Fruit fly (Drosophila melanogaster): ENCODE results near the gene CG34008.

The CG34008 gene

DNA sequence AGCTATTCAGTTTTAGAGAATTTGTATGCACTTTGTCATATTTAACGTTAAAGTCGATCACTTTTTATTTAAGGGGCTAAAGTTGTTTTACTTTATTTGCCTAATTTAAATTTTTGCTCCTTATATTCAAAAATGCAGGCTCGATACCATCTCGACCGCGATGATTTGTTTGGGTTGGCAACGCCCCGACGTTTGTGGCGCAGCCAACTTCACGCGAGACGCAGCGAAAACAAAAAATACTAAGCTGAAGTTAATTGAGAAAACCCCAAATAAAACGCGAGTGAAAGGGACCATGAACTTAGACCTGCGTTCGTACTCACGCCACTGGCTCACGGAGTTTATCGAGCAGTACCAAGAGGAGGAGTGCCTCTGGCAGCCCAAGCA is 23.2 kb downstream of the CG34008 start (continued):
- TF ChIP-seq Hr39 (GFP tag; optimal IDR thresholded peaks at IDR 0.05) = no peak
- no peak for TF ChIP-seq dac (GFP tag; optimal IDR thresholded peaks at IDR 0.05)
- no peak for TF ChIP-seq fd85E (GFP tag; optimal IDR thresholded peaks at IDR 0.05)
- peak; percentile 10 for TF ChIP-seq esn (GFP tag; optimal IDR thresholded peaks at IDR 0.05)

DNA sequence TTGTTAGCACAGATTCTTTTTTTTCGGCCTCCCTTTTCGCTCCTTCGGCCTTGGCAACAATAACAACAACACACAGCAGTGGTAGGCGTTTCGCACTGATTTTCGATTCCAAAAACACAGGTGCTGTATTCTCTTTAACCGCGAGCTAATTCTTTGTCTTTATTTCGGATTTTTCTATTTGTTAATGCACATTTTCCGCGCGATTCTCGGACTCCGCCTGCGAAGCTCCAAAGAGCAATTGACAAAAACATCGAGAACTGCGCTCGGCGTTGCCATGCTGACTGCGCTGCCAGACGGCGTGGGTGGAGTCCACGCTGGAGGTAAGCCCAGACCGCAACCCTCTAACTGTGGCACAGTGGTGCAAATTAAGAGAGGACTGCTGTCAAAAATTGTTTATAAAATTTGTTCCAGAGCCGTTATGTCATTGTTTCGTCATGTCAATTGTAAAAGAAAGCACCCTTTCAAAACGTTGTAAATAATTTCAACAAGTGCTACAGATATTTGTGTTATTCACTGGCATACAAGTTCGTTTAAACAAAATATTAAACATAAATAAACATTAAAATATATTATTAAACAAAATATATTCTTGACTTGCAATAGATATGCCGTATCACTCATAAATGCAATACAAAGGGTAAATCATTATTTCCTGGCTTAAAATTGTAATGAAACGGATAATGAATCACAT is 23.8 kb downstream of the CG34008 start, which contains the start of the genes DPCoAC and CG5180:
DPCoAC (minus strand) TSS at position 253 of the 691 bp plus-strand sequence.
CG5180 (plus strand) TSS at position 516 of the 691 bp plus-strand sequence.
- TF ChIP-seq CG10631 (GFP tag; optimal IDR thresholded peaks at IDR 0.05) (peak; percentile 72), pdm3 (GFP tag; optimal IDR thresholded peaks at IDR 0.05) (peak; percentile 52), OdsH (GFP tag; optimal IDR thresholded peaks at IDR 0.05) (peak; percentile 69), fkh (GFP tag; optimal IDR thresholded peaks at IDR 0.05) (peak; percentile 29), esn (GFP tag; optimal IDR thresholded peaks at IDR 0.05) (peak; percentile 56), Smox (GFP tag; optimal IDR thresholded peaks at IDR 0.05) (peak; percentile 51), ss (GFP tag; optimal IDR thresholded peaks at IDR 0.05) (peak; percentile 34 to 37), Gug (GFP tag; IDR thresholded peaks at IDR 0.05) (no peak), Hr39 (GFP tag; optimal IDR thresholded peaks at IDR 0.05) (peak; percentile 60), Sox14 (GFP tag; optimal IDR thresholded peaks at IDR 0.05) (peak; percentile 81), acj6 (GFP tag; optimal IDR thresholded peaks at IDR 0.05) (peak; percentile 21), Lpt (GFP tag; optimal IDR thresholded peaks at IDR 0.05) (no peak), Ets21C (GFP tag; optimal IDR thresholded peaks at IDR 0.05) (peak; percentile 55), topi (GFP tag; optimal IDR thresholded peaks at IDR 0.05) (peak; percentile 32), CG16779 (tag; optimal IDR thresholded peaks at IDR 0.05) (no peak), CG32006 (GFP tag; optimal IDR thresholded peaks at IDR 0.05) (peak; percentile 65), spab (GFP tag; optimal IDR thresholded peaks at IDR 0.05) (no peak), CG7368 (GFP tag; optimal IDR thresholded peaks at IDR 0.05) (peak; percentile 19), Hr38 (GFP tag; optimal IDR thresholded peaks at IDR 0.05) (no peak), Sox102F (GFP tag; optimal IDR thresholded peaks at IDR 0.05) (peak; percentile 34), Eip93F (GFP tag; optimal IDR thresholded peaks at IDR 0.05) (peak; percentile 45), CG8319 (GFP tag; optimal IDR thresholded peaks at IDR 0.05) (peak; percentile 20), CG8632 (GFP tag; optimal IDR thresholded peaks at IDR 0.05) (peak; percentile 18), CG8119 (GFP tag; IDR thresholded peaks at IDR 0.05) (0 out of 3 replicates have a peak, but pooled peaks have one; percentile 27), eg (GFP tag; IDR thresholded peaks at IDR 0.05) (peak; percentile 72), Sox15 (GFP tag; optimal IDR thresholded peaks at IDR 0.05) (peak; percentile 46), CG3919 (GFP tag; optimal IDR thresholded peaks at IDR 0.05) (peak; percentile 66), Eip78C (GFP tag) (peak; percentile 79), dac (GFP tag; optimal IDR thresholded peaks at IDR 0.05) (peak; percentile 16), CG10669 (GFP tag; optimal IDR thresholded peaks at IDR 0.05) (peak; percentile 20), CG11902 (GFP tag; optimal IDR thresholded peaks at IDR 0.05) (peak; percentile 27), Blimp-1 (GFP tag; optimal IDR thresholded peaks at IDR 0.05) (peak; percentile 12), svp (GFP tag) (peak; percentile 79), Met (GFP tag; optimal IDR thresholded peaks at IDR 0.05) (peak; percentile 56), CG34406 (GFP tag; optimal IDR thresholded peaks at IDR 0.05) (peak; percentile 43), CG31627 (GFP tag; optimal IDR thresholded peaks at IDR 0.05) (peak; percentile 74), CG6792 (GFP tag; optimal IDR thresholded peaks at IDR 0.05) (no peak), Ets96B (tag; optimal IDR thresholded peaks at IDR 0.05) (no peak), salr (GFP tag; optimal IDR thresholded peaks at IDR 0.05) (peak in 1 of 2 experiments; percentile 65), CG11294 (GFP tag; IDR thresholded peaks at IDR 0.05) (peak; percentile 36; the same call in 1 of the 2 replicates), fd85E (GFP tag; optimal IDR thresholded peaks at IDR 0.05) (no peak), CG6276 (GFP tag; optimal IDR thresholded peaks at IDR 0.05) (no peak), CG6163 (GFP tag; IDR thresholded peaks at IDR 0.05) (peak; percentile 75), dsx (GFP tag; optimal IDR thresholded peaks at IDR 0.05; ENCODE audit: poor library complexity, severe bottlenecking) (no peak), Eip75B (GFP tag; optimal IDR thresholded peaks at IDR 0.05) (peak; percentile 32), CG6808 (GFP tag; optimal IDR thresholded peaks at IDR 0.05) (peak; percentile 40), CG11762 (GFP tag; optimal IDR thresholded peaks at IDR 0.05; ENCODE audit: insufficient read depth) (peak; percentile 9), CG6854 (GFP tag; optimal IDR thresholded peaks at IDR 0.05) (peak; percentile 16)
